Worm (Caenorhabditis elegans) whole organism, L4 larva: ENCODE measurements around the gene M02B1.3.

Experiments used
- F49E8.2 ChIP-seq: sonication (generic microtip); optimal IDR thresholded peaks from 2 replicates; lab custom pipeline; 2016; ENCODE audit warnings: missing compliant biosample characterization, mild to moderate bottlenecking, missing genetic modification characterization, borderline replicate concordance
- R02D3.7 ChIP-seq: fragments of 150-350 bp; sonication (generic microtip); optimal IDR thresholded peaks from 3 replicates; lab custom pipeline; 2014; ENCODE audit warnings: missing biosample characterization, missing genetic modification characterization
- aha-1 ChIP-seq: fragments of 150-350 bp; peaks from one replicate; lab custom pipeline; 2014; ENCODE audit warnings: missing biosample characterization, missing genetic modification characterization
- ceh-32 ChIP-seq: sonication (generic microtip); optimal IDR thresholded peaks from 2 replicates; lab custom pipeline; 2016; ENCODE audit warnings: mild to moderate bottlenecking, missing genetic modification characterization, missing compliant biosample characterization; ENCODE audit not compliant: poor library complexity
- daf-16 ChIP-seq, 3 experiments: sonication (generic microtip); optimal IDR thresholded peaks; 2 replicates each; lab custom pipeline; 2016 to 2017; ENCODE audit warnings: missing genetic modification characterization in 3 of 3, missing genetic modification reagents in 3 of 3, mild to moderate bottlenecking in 2 of 3, missing compliant biosample characterization in 2 of 3, missing biosample characterization in 1 of 3, moderate library complexity in 1 of 3
- dmd-6 ChIP-seq: fragments of 200-800 bp; sonication (Bioruptor generic); IDR thresholded peaks from 2 replicates; pipeline ENCODE4 v1.3.6; 2022; ENCODE audit warnings: missing genetic modification reagents, missing genetic modification characterization, missing compliant biosample characterization
- dpl-1 ChIP-seq: fragments of 150-350 bp; optimal IDR thresholded peaks from 2 replicates; lab custom pipeline; 2014; ENCODE audit warnings: missing biosample characterization, missing genetic modification reagents, missing genetic modification characterization
- fkh-10 ChIP-seq: fragments of 150-350 bp; optimal IDR thresholded peaks from 2 replicates; lab custom pipeline; 2014; ENCODE audit warnings: missing biosample characterization, missing genetic modification reagents, missing genetic modification characterization
- hlh-11 ChIP-seq: fragments of 200-800 bp; sonication (Bioruptor generic); optimal IDR thresholded peaks from 2 replicates; lab custom pipeline; 2018; ENCODE audit warnings: mild to moderate bottlenecking, missing genetic modification characterization, missing compliant biosample characterization
- hlh-30 ChIP-seq: sonication (generic microtip); optimal IDR thresholded peaks from 2 replicates; lab custom pipeline; 2017; ENCODE audit warnings: antibody characterized with exemption, mild to moderate bottlenecking, missing genetic modification characterization, missing compliant biosample characterization; ENCODE audit not compliant: insufficient read depth
- lir-3 ChIP-seq: sonication (generic microtip); optimal IDR thresholded peaks from 2 replicates; lab custom pipeline; 2016; ENCODE audit warnings: mild to moderate bottlenecking, missing genetic modification characterization, missing compliant biosample characterization
- madf-5 ChIP-seq, 2 experiments: fragments of 200-800 bp; sonication (Bioruptor generic); IDR thresholded peaks; 2 replicates each; pipeline ENCODE4 v1.3.6; 2022; ENCODE audit warnings: missing compliant biosample characterization in 2 of 2, missing genetic modification characterization in 2 of 2
- mdl-1 ChIP-seq, 2 experiments: fragments of 150-350 bp in 1 of 2; sonication (generic microtip) in 1 of 2; optimal IDR thresholded peaks; 2 replicates each; lab custom pipeline; 2014 to 2017; ENCODE audit warnings: missing biosample characterization in 2 of 2, missing genetic modification characterization in 2 of 2
- mes-2 ChIP-seq: sonication (generic microtip); optimal IDR thresholded peaks from 2 replicates; lab custom pipeline; 2016; ENCODE audit warnings: missing genotype, mild to moderate bottlenecking, missing genetic modification characterization, missing compliant biosample characterization; ENCODE audit not compliant: poor library complexity, severe bottlenecking
- mxl-3 ChIP-seq: fragments of 200-800 bp; sonication (Bioruptor generic); optimal IDR thresholded peaks from 2 replicates; lab custom pipeline; 2018; ENCODE audit warnings: mild to moderate bottlenecking, missing genetic modification characterization, missing compliant biosample characterization
- nhr-102 ChIP-seq: sonication (generic microtip); optimal IDR thresholded peaks from 2 replicates; lab custom pipeline; 2016; ENCODE audit warnings: mild to moderate bottlenecking, missing genetic modification characterization, moderate library complexity, missing compliant biosample characterization
- nhr-25 ChIP-seq: sonication (generic microtip); optimal IDR thresholded peaks from 2 replicates; lab custom pipeline; 2017; ENCODE audit warnings: missing genetic modification characterization, mild to moderate bottlenecking, missing compliant biosample characterization, antibody characterized with exemption, moderate library complexity, borderline replicate concordance; ENCODE audit not compliant: insufficient read depth
- nhr-6 ChIP-seq: fragments of 150-350 bp; optimal IDR thresholded peaks from 2 replicates; lab custom pipeline; 2014; ENCODE audit warnings: missing biosample characterization, missing genetic modification characterization
- saeg-2 ChIP-seq: fragments of 200-800 bp; sonication (Bioruptor generic); IDR thresholded peaks from 2 replicates; pipeline ENCODE4 v1.3.6; 2022; ENCODE audit warnings: missing genetic modification reagents, missing genetic modification characterization, missing compliant biosample characterization
- skn-1 ChIP-seq: fragments of 150-350 bp; optimal IDR thresholded peaks from 2 replicates; lab custom pipeline; 2014; ENCODE audit warnings: missing biosample characterization, missing genetic modification characterization
- snpc-1.2 ChIP-seq: fragments of 200-800 bp; sonication (Bioruptor generic); IDR thresholded peaks from 2 replicates; pipeline ENCODE4 v1.3.6; 2022; ENCODE audit warnings: missing genetic modification reagents, missing genetic modification characterization, missing compliant biosample characterization
- unc-62 ChIP-seq, 3 experiments: fragments of 150-350 bp in 1 of 3; sonication (generic microtip); optimal IDR thresholded peaks in 2 of 3; peaks in 1 of 3; 1 replicate in 1 of 3; 2 replicates in 2 of 3; lab custom pipeline; 2014 to 2017; ENCODE audit warnings: missing biosample characterization in 3 of 3, missing genetic modification characterization in 3 of 3, missing genetic modification reagents in 3 of 3, missing genotype in 1 of 3
- vab-7 ChIP-seq: fragments of 200-800 bp; sonication (Bioruptor generic); IDR thresholded peaks from 2 replicates; pipeline ENCODE4 v1.3.6; 2022; ENCODE audit warnings: missing genetic modification reagents, missing genetic modification characterization, missing compliant biosample characterization
- zfp-2 ChIP-seq: sonication (generic microtip); optimal IDR thresholded peaks from 2 replicates; lab custom pipeline; 2016; ENCODE audit warnings: mild to moderate bottlenecking, missing genetic modification characterization, missing compliant biosample characterization
- ztf-11 ChIP-seq: fragments of 150-350 bp; optimal IDR thresholded peaks from 2 replicates; lab custom pipeline; 2014; ENCODE audit warnings: missing biosample characterization, missing genetic modification characterization
- ztf-7 ChIP-seq: fragments of 150-350 bp; optimal IDR thresholded peaks from 2 replicates; lab custom pipeline; 2014; ENCODE audit warnings: missing biosample characterization, missing genetic modification characterization

M02B1.3 gene

DNA sequence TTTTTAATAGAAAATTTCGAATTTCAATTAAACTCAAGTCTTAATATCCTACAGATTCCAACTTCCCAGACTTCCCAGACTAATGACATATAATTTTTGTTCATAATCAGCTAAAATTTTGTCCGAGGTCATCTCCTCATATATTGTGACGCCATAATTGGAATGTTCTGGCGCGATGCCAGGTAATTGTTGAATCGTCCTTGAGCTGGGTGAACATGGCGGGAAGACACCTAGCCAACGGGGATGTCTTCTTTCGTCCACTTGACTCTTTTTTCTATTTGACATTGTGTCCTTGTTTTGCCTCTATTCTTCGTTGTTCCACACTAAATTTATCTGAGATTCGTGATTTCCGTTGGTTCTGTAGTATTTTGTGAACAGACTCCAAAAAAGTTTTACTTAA is 39.5 kb upstream of the M02B1.3 start:
- no peak for TF ChIP-seq dmd-6 (GFP tag; lab: Robert Waterston, UW)
- TF ChIP-seq nhr-25 (tag; lab: Kevin White, UChicago): peak; percentile 8
- TF ChIP-seq saeg-2 (GFP tag; lab: Robert Waterston, UW): no peak
- TF ChIP-seq fkh-10 (GFP tag; lab: Kevin White, UChicago): no peak
- no peak for TF ChIP-seq dpl-1 (GFP tag; lab: Kevin White, UChicago)
- no peak for TF ChIP-seq ceh-32
- TF ChIP-seq mdl-1 (tag; optimal IDR thresholded peaks at IDR 0.05; lab: Kevin White, UChicago): no peak
- peak; percentile 22 for TF ChIP-seq mes-2 (tag; lab: Kevin White, UChicago)
- TF ChIP-seq, all 104 proteins: peak for 2

DNA sequence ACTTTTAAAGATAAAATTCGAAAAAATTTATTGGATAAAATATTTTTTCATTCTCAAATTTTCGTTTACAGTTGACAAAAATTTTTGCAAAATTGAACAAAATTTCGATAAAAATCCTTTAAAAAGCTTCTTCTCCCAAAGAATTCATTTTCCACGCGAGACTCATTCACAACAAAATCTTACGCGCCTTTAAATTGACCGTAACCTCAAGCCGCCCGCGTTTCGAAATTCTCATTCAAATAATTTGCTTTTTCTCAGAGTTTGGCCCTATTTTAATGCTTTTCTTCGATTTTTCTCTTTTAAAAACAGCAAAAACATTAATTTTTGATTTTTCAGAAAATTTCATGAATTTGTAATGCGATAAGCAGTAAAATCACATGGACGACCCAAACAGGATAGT is 30.7 kb upstream of the M02B1.3 start, which contains the start of gene F07C6.4:
TSS of gene F07C6.4 (plus strand) at position 330 of the 400 bp plus-strand sequence.
- TF ChIP-seq F49E8.2 (tag; lab: Kevin White, UChicago): peak; percentile 2
- peak; percentile 49; the same call in 1 of the 2 replicates for TF ChIP-seq snpc-1.2 (GFP tag; lab: Robert Waterston, UW)
- no peak for TF ChIP-seq nhr-6 (tag; lab: Kevin White, UChicago)

DNA sequence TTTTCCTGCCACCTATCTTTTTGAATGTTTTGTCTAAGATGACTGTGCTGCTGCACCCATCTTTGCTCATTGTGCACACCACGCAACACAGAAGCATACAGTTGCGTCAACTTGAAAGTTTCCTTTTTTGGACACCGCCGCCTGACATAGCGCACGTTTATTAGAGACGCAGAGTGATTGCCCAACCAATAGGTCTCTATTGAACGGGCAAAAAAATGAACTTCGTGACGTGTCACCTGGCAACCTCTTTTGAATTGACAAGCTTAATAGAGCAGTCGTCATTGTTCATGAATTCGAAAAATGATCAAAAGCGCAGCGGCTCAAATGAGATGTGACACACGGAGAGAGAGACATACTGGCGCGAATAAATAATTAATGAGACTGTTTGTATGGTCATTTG is 24.8 kb upstream of the M02B1.3 start:
- TF ChIP-seq unc-62 (GFP tag; optimal IDR thresholded peaks at IDR 0.05 in 1 of 2; lab: Kevin White, UChicago) (peak in 1 of 2 experiments; percentile 90), unc-62 (tag; optimal IDR thresholded peaks at IDR 0.05; lab: Kevin White, UChicago) (no peak), madf-5 (GFP tag; IDR thresholded peaks at IDR 0.05; lab: Robert Waterston, UW) (no peak), ceh-32 (no peak), lir-3 (no peak), mxl-3 (GFP tag; lab: Kevin White, UChicago) (no peak), dpl-1 (GFP tag; lab: Kevin White, UChicago) (no peak)

DNA sequence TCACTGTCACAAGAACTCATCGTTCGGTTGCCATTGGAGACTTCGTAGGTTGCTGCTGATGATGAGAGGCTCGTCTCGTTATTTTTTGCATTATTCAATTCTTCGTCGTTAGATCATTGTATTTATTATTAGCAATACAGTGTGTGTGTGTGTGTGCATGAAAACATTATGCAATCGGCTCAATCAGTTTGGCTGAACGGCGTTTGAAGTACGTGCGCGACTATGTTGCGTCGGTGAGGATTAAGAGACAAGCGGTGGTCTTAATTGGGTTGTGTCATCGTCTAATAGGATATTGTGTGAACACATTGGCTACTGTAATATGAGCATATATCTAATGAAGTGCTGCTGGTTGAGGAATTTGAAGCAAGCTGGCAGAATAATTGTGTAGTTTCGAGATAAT is 22.5 kb upstream of the M02B1.3 start:
- TF ChIP-seq ztf-7: no peak

DNA sequence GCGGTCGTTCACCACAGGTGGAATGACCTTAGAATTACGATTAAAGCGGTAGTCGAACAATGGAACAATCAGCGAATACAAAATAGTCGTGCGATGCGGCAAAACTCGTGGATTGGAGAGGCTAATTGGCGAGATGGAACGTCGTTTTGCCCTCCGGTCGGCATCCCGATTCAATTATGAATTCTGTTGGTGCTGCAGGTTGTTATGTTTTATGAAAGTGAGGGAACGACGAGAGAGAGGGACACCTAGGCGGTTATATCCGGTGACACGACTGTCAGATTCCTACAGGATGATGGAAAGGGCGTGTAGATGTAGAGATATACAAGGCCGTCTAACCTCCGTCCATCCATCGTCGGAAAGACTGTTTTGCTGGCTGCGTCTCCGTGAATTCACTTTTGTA is 19.7 kb upstream of the M02B1.3 start:
- TF ChIP-seq ztf-11 (tag; lab: Kevin White, UChicago): no peak
- TF ChIP-seq nhr-25 (tag; lab: Kevin White, UChicago): peak; percentile 57
- no peak for TF ChIP-seq zfp-2 (tag; lab: Kevin White, UChicago)
- TF ChIP-seq skn-1: no peak
- no peak for TF ChIP-seq vab-7 (GFP tag; lab: Robert Waterston, UW)

DNA sequence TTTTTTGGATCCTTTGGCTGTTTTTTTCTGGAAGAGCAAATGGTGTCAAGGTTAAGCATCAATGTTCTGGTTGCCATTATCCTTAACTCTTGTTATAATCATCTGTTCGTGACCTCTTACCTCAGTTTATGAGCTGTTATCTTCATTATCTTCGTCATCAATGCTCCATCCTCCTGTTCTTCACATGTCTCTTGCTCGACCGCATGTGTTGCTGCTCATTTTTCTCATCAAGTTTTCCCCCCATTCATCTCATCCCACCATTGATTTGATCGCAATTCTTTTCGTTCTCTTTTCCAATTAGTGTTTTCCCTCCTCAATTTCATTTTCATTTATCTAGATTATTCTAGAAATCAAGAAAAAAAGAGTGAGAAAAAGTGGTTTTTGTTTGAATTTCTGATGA is 18.8 kb upstream of the M02B1.3 start:
- TF ChIP-seq hlh-11 (tag; lab: Kevin White, UChicago) (peak; percentile 15), hlh-30 (peak; percentile 9), nhr-102 (tag; lab: Kevin White, UChicago) (no peak), daf-16 (GFP tag; optimal IDR thresholded peaks at IDR 0.05; lab: Kevin White, UChicago) (peak in 1 of 2 experiments; percentile 17), daf-16 (tag; optimal IDR thresholded peaks at IDR 0.05; lab: Kevin White, UChicago) (no peak)

DNA sequence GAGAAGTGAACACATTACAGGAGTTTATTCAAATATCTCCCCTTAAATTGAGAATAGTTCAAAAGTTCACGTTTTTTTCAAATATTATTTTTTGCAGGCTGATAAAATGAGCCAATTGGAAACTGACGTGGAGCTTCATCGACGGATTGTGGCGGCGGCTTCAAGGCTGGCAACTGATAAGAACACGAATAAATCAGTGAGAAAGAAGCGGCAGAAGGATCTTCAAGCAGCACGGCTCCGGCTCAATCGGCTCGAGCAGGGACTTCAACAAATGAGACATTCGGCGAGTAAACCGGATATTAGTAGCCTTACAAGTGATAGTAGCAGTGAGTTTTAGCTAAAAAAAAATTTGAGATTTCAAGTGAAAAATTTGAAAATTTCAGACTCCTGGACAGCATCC is 11.0 kb upstream of the M02B1.3 start, which contains the start of gene M02B1.4:
TSS of gene M02B1.4 (minus strand) at position 9 of the 400 bp plus-strand sequence.
- peak; percentile 96 for TF ChIP-seq aha-1 (tag; lab: Kevin White, UChicago)
- TF ChIP-seq unc-62 (GFP tag; optimal IDR thresholded peaks at IDR 0.05 in 1 of 2; lab: Kevin White, UChicago): peak in 1 of 2 experiments; percentile 6
- TF ChIP-seq unc-62 (tag; optimal IDR thresholded peaks at IDR 0.05; lab: Kevin White, UChicago): no peak
- TF ChIP-seq R02D3.7: no peak
